Fruit fly (Drosophila melanogaster) whole organism, embryonic: ENCODE measurements around the gene Clk.

ENCODE experiments used
- Ada2b ChIP-seq: fragments of 200-800 bp; sonication (Bioruptor generic); IDR thresholded peaks from 2 replicates; pipeline ENCODE4 v1.3.6; 2022; ENCODE audit warnings: missing biosample characterization, missing genetic modification characterization
- Aef1 ChIP-seq: fragments of 200-800 bp; sonication (Bioruptor generic); IDR thresholded peaks from 3 replicates; pipeline ENCODE4 v1.3.6; 2022; ENCODE audit warnings: missing biosample characterization, missing genetic modification characterization
- Asciz ChIP-seq: fragments of 200-800 bp; sonication (Bioruptor generic); optimal IDR thresholded peaks from 2 replicates; lab custom pipeline; 2017; ENCODE audit warnings: missing biosample characterization, mild to moderate bottlenecking, missing genetic modification characterization, missing genetic modification reagents
- BEAF-32 ChIP-seq: fragments of 200-800 bp; sonication (Bioruptor generic); optimal IDR thresholded peaks from 3 replicates; lab custom pipeline; 2017; ENCODE audit warnings: missing biosample characterization, missing genetic modification characterization, mild to moderate bottlenecking, moderate library complexity, missing genetic modification reagents
- CG1024 ChIP-seq: fragments of 200-800 bp; sonication (Bioruptor generic); IDR thresholded peaks from 2 replicates; pipeline ENCODE4 v1.3.6; 2022; ENCODE audit warnings: missing biosample characterization, missing genetic modification characterization
- CG13296 ChIP-seq: fragments of 200-800 bp; sonication (Bioruptor generic); optimal IDR thresholded peaks from 3 replicates; lab custom pipeline; 2018; ENCODE audit warnings: missing biosample characterization, mild to moderate bottlenecking, missing genetic modification characterization
- CG13775 ChIP-seq: fragments of 200-800 bp; sonication (Bioruptor generic); optimal IDR thresholded peaks from 3 replicates; lab custom pipeline; 2017; ENCODE audit warnings: missing biosample characterization, mild to moderate bottlenecking, missing genetic modification characterization
- CG16779 ChIP-seq: fragments of 200-800 bp; sonication (Bioruptor generic); IDR thresholded peaks from 2 replicates; pipeline ENCODE4 v1.3.6; 2022; ENCODE audit warnings: missing biosample characterization, missing genetic modification characterization
- CG16813 ChIP-seq: fragments of 200-800 bp; sonication (Bioruptor generic); IDR thresholded peaks from 3 replicates; pipeline ENCODE4 v1.3.6; 2022; ENCODE audit warnings: missing biosample characterization, missing genetic modification characterization; ENCODE audit not compliant: partially characterized antibody
- CG17186 ChIP-seq: fragments of 200-800 bp; sonication (Bioruptor generic); optimal IDR thresholded peaks from 3 replicates; lab custom pipeline; 2017; ENCODE audit warnings: missing biosample characterization, missing genetic modification reagents, missing genetic modification characterization
- CG3065 ChIP-seq: fragments of 200-800 bp; sonication (Bioruptor generic); optimal IDR thresholded peaks from 2 replicates; lab custom pipeline; 2016; ENCODE audit warnings: missing biosample characterization, missing genetic modification characterization
- CG32532 ChIP-seq: fragments of 200-800 bp; sonication (Bioruptor generic); IDR thresholded peaks from 2 replicates; pipeline ENCODE4 v1.3.6; 2022; ENCODE audit warnings: missing biosample characterization, missing genetic modification characterization
- CG4328 ChIP-seq: fragments of 200-800 bp; sonication (Bioruptor generic); optimal IDR thresholded peaks from 3 replicates; lab custom pipeline; 2017; ENCODE audit warnings: missing biosample characterization, missing genetic modification reagents, missing genetic modification characterization
- CG4404 ChIP-seq: fragments of 200-800 bp; sonication (Bioruptor generic); IDR thresholded peaks from 2 replicates; pipeline ENCODE4 v1.3.6; 2022; ENCODE audit warnings: missing biosample characterization, missing genetic modification characterization
- CG6175 ChIP-seq: fragments of 200-800 bp; sonication (Bioruptor generic); IDR thresholded peaks from 3 replicates; pipeline ENCODE4 v1.3.6; 2022; ENCODE audit warnings: missing biosample characterization, missing genetic modification characterization
- CG6654 ChIP-seq: fragments of 200-800 bp; sonication (Bioruptor generic); optimal IDR thresholded peaks from 2 replicates; lab custom pipeline; 2017; ENCODE audit warnings: missing biosample characterization, mild to moderate bottlenecking, missing genetic modification characterization
- CG6683 ChIP-seq: fragments of 200-800 bp; sonication (Bioruptor generic); optimal IDR thresholded peaks from 2 replicates; lab custom pipeline; 2017; ENCODE audit warnings: missing biosample characterization, mild to moderate bottlenecking, missing genetic modification characterization, missing genetic modification reagents
- CG6791 ChIP-seq: fragments of 200-800 bp; sonication (Bioruptor generic); IDR thresholded peaks from 3 replicates; pipeline ENCODE4 v1.3.6; 2022; ENCODE audit warnings: missing biosample characterization, missing genetic modification characterization; ENCODE audit not compliant: partially characterized antibody
- CG7372 ChIP-seq: fragments of 200-800 bp; sonication (Bioruptor generic); IDR thresholded peaks from 2 replicates; pipeline ENCODE4 v1.3.6; 2022; ENCODE audit warnings: missing biosample characterization, missing genetic modification characterization
- CG7745 ChIP-seq: fragments of 200-800 bp; sonication (Bioruptor generic); optimal IDR thresholded peaks from 2 replicates; lab custom pipeline; 2018; ENCODE audit warnings: missing biosample characterization, mild to moderate bottlenecking, missing genetic modification characterization, moderate library complexity
- CG8388 ChIP-seq: fragments of 200-800 bp; sonication (Bioruptor generic); optimal IDR thresholded peaks from 2 replicates; lab custom pipeline; 2019; ENCODE audit warnings: missing biosample characterization, mild to moderate bottlenecking, missing genetic modification characterization, moderate library complexity
- CG9437 ChIP-seq: fragments of 200-800 bp; sonication (Bioruptor generic); optimal IDR thresholded peaks from 2 replicates; lab custom pipeline; 2018; ENCODE audit warnings: missing biosample characterization, mild to moderate bottlenecking, missing genetic modification characterization
- CTCF ChIP-seq: fragments of 200-800 bp; sonication (Bioruptor generic); optimal IDR thresholded peaks from 2 replicates; lab custom pipeline; 2017; ENCODE audit warnings: missing biosample characterization, mild to moderate bottlenecking, missing genetic modification characterization, moderate library complexity
- Dbx ChIP-seq: fragments of 200-800 bp; sonication (Bioruptor generic); IDR thresholded peaks from 3 replicates; pipeline ENCODE4 v1.3.6; 2022; ENCODE audit warnings: missing biosample characterization, missing genetic modification characterization
- E2f2 ChIP-seq: fragments of 200-800 bp; sonication (Bioruptor generic); IDR thresholded peaks from 2 replicates; pipeline ENCODE4 v1.3.6; 2022; ENCODE audit warnings: missing biosample characterization, missing genetic modification characterization
- ERR ChIP-seq: fragments of 200-800 bp; sonication (Bioruptor generic); optimal IDR thresholded peaks from 2 replicates; lab custom pipeline; 2016; ENCODE audit warnings: missing biosample characterization, missing genetic modification characterization
- HLHmδ ChIP-seq: fragments of 200-800 bp; sonication (Bioruptor generic); optimal IDR thresholded peaks from 2 replicates; lab custom pipeline; 2018; ENCODE audit warnings: missing biosample characterization, mild to moderate bottlenecking, missing genetic modification characterization, moderate library complexity
- Hsf ChIP-seq: fragments of 200-800 bp; sonication (Bioruptor generic); optimal IDR thresholded peaks from 3 replicates; lab custom pipeline; 2016; ENCODE audit warnings: missing biosample characterization, missing genetic modification characterization
- Max ChIP-seq: fragments of 200-800 bp; sonication (Bioruptor generic); optimal IDR thresholded peaks from 2 replicates; lab custom pipeline; 2016; ENCODE audit warnings: missing biosample characterization, mild to moderate bottlenecking, missing genetic modification characterization
- Med ChIP-seq: fragments of 200-800 bp; sonication (Bioruptor generic); peaks from one replicate; lab custom pipeline; 2016; ENCODE audit warnings: missing biosample characterization, missing genetic modification characterization, mild to moderate bottlenecking, inconsistent platforms, moderate library complexity
- NfI ChIP-seq: fragments of 200-800 bp; sonication (Bioruptor generic); optimal IDR thresholded peaks from 3 replicates; lab custom pipeline; 2018; ENCODE audit warnings: missing biosample characterization, mild to moderate bottlenecking, missing genetic modification characterization, moderate library complexity
- Opbp ChIP-seq: fragments of 200-800 bp; sonication (Bioruptor generic); IDR thresholded peaks from 3 replicates; pipeline ENCODE4 v1.3.6; 2022; ENCODE audit warnings: missing biosample characterization, missing genetic modification characterization; ENCODE audit not compliant: partially characterized antibody
- Sry-δ ChIP-seq: fragments of 200-800 bp; sonication (Bioruptor generic); optimal IDR thresholded peaks from 2 replicates; lab custom pipeline; 2016; ENCODE audit warnings: missing biosample characterization, missing genetic modification characterization
- Taf1 ChIP-seq: fragments of 200-800 bp; sonication (Bioruptor generic); IDR thresholded peaks from 2 replicates; pipeline ENCODE4 v1.3.6; 2022; ENCODE audit warnings: missing biosample characterization, missing genetic modification characterization
- ash1 ChIP-seq: fragments of 200-800 bp; sonication (Bioruptor generic); optimal IDR thresholded peaks from 2 replicates; lab custom pipeline; 2018; ENCODE audit warnings: missing biosample characterization, mild to moderate bottlenecking, missing genetic modification characterization
- croc ChIP-seq: fragments of 200-800 bp; sonication (Bioruptor generic); conservative IDR thresholded peaks from 3 replicates; pipeline ENCODE4 v1.3.6; 2022; ENCODE audit warnings: missing biosample characterization, missing genetic modification characterization
- dati ChIP-seq: fragments of 200-800 bp; sonication (Bioruptor generic); IDR thresholded peaks from 2 replicates; pipeline ENCODE4 v1.3.6; 2022; ENCODE audit warnings: missing biosample characterization, missing genetic modification characterization
- en ChIP-seq: fragments of 200-800 bp; sonication (Bioruptor generic); optimal IDR thresholded peaks from 2 replicates; lab custom pipeline; 2016; ENCODE audit warnings: missing biosample characterization, missing genetic modification characterization
- fru ChIP-seq: fragments of >200 bp; optimal IDR thresholded peaks from 2 replicates; lab custom pipeline; 2017
- grn ChIP-seq: fragments of 200-800 bp; sonication (Bioruptor generic); optimal IDR thresholded peaks from 3 replicates; lab custom pipeline; 2017; ENCODE audit warnings: missing biosample characterization, missing genetic modification characterization
- gsb-n ChIP-seq: fragments of 200-800 bp; sonication (Bioruptor generic); optimal IDR thresholded peaks from 3 replicates; lab custom pipeline; 2018; ENCODE audit warnings: missing biosample characterization, mild to moderate bottlenecking, missing genetic modification characterization
- hbn ChIP-seq: fragments of 200-800 bp; sonication (Bioruptor generic); IDR thresholded peaks from 2 replicates; pipeline ENCODE4 v1.3.6; 2022; ENCODE audit warnings: missing biosample characterization, missing genetic modification characterization; ENCODE audit not compliant: partially characterized antibody
- jing ChIP-seq: fragments of 200-800 bp; sonication (Bioruptor generic); optimal IDR thresholded peaks from 2 replicates; lab custom pipeline; 2018; ENCODE audit warnings: missing biosample characterization, mild to moderate bottlenecking, missing genetic modification characterization
- lab ChIP-seq: fragments of 200-800 bp; sonication (Bioruptor generic); optimal IDR thresholded peaks from 3 replicates; lab custom pipeline; 2017; ENCODE audit warnings: missing biosample characterization, missing genetic modification characterization, mild to moderate bottlenecking, moderate library complexity, missing genetic modification reagents
- lmd ChIP-seq: fragments of 200-800 bp; sonication (Bioruptor generic); IDR thresholded peaks from 2 replicates; pipeline ENCODE4 v1.3.6; 2022; ENCODE audit warnings: missing biosample characterization, missing genetic modification characterization
- luna ChIP-seq: fragments of 200-800 bp; sonication (Bioruptor generic); optimal IDR thresholded peaks from 2 replicates; lab custom pipeline; 2016; ENCODE audit warnings: missing biosample characterization, missing genetic modification characterization
- otp ChIP-seq: fragments of 200-800 bp; sonication (Bioruptor generic); IDR thresholded peaks from 3 replicates; pipeline ENCODE4, ENCODE4 v1.3.6; 2022; ENCODE audit warnings: missing biosample characterization, missing genetic modification characterization
- prd ChIP-seq, 3 experiments: fragments of >200 bp in 2 of 3; fragments of 200-800 bp in 1 of 3; sonication (Bioruptor generic) in 1 of 3; optimal IDR thresholded peaks in 2 of 3; IDR thresholded peaks in 1 of 3; 2 replicates in 2 of 3; 3 replicates in 1 of 3; pipeline versions ENCODE4 v1.3.6 to Lab custom; 2017 to 2022; ENCODE audit warnings: missing biosample characterization in 1 of 3, missing genetic modification characterization in 1 of 3
- repo ChIP-seq: fragments of 200-800 bp; sonication (Bioruptor generic); optimal IDR thresholded peaks from 2 replicates; lab custom pipeline; 2016; ENCODE audit warnings: missing biosample characterization, missing genetic modification characterization
- sim ChIP-seq: fragments of 200-800 bp; sonication (Bioruptor generic); IDR thresholded peaks from 2 replicates; pipeline ENCODE4 v1.3.6; 2022; ENCODE audit warnings: missing biosample characterization, missing genetic modification characterization
- stwl ChIP-seq: fragments of 200-800 bp; sonication (Bioruptor generic); optimal IDR thresholded peaks from 3 replicates; lab custom pipeline; 2018; ENCODE audit warnings: missing biosample characterization, mild to moderate bottlenecking, missing genetic modification characterization, moderate library complexity
- tup ChIP-seq: fragments of 200-800 bp; sonication (Bioruptor generic); optimal IDR thresholded peaks from 2 replicates; lab custom pipeline; 2016; ENCODE audit warnings: missing biosample characterization, mild to moderate bottlenecking, missing genetic modification characterization, moderate library complexity

The Clk gene

DNA sequence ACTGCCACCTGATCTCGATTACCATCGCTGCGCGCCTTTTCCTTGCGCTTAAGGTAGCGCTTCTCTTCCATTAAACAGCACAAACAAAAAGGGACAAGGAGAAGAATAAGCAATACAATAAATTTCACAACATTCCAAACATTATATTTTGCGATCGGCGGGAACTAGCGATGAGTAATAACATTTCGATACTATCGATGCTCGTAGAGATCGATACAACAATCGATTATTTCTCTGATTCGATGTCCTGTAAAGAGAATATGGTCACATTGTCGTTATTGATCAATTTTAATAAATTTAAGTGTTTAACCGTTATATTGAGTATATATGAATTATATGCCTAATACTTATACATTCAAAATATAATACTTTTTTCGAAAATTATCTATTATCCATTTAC lies 49.1 kb downstream of the Clk start, which contains the start of gene CG7457 (continued):
- no peak for TF ChIP-seq CG17186 (GFP tag; lab: Kevin White, UChicago)
- TF ChIP-seq CG6654 (GFP tag; lab: Kevin White, UChicago) = no peak
- TF ChIP-seq tup (GFP tag; lab: Kevin White, UChicago) = no peak
- no peak for TF ChIP-seq CG6683
- peak; percentile 12 for TF ChIP-seq NfI
- no peak for TF ChIP-seq CG7745 (tag; lab: Kevin White, UChicago)
- TF ChIP-seq CG13775 (GFP tag; lab: Kevin White, UChicago) = no peak
- TF ChIP-seq Ada2b (GFP tag; lab: Robert Waterston, UW) = no peak
- TF ChIP-seq en (GFP tag; lab: Kevin White, UChicago) = no peak
- TF ChIP-seq ERR = no peak
- TF ChIP-seq jing (GFP tag; lab: Kevin White, UChicago) = no peak
- no peak for TF ChIP-seq Taf1
- no peak for TF ChIP-seq CG4328 (GFP tag; lab: Kevin White, UChicago)
- no peak for TF ChIP-seq lmd (GFP tag; lab: Robert Waterston, UW)
- no peak for TF ChIP-seq Asciz (GFP tag; lab: Kevin White, UChicago)
- no peak for TF ChIP-seq CG13296 (GFP tag; lab: Kevin White, UChicago)
- TF ChIP-seq stwl (tag; lab: Kevin White, UChicago) = peak; percentile 95
- peak; percentile 70 for TF ChIP-seq E2f2 (GFP tag; lab: Robert Waterston, UW)
- TF ChIP-seq Aef1 (GFP tag; lab: Robert Waterston, UW) = no peak
- peak; percentile 76 for TF ChIP-seq Sry-δ
- no peak for TF ChIP-seq dati (GFP tag; lab: Robert Waterston, UW)
- TF ChIP-seq Dbx = no peak
- TF ChIP-seq CG3065 = no peak
- no peak for TF ChIP-seq HLHmδ (GFP tag; lab: Kevin White, UChicago)
- no peak for TF ChIP-seq CG16779 (GFP tag; lab: Robert Waterston, UW)
- TF ChIP-seq repo (GFP tag; lab: Kevin White, UChicago) = no peak
- TF ChIP-seq CG7372 (GFP tag; lab: Robert Waterston, UW) = no peak
- no peak for TF ChIP-seq Max
- TF ChIP-seq Hsf = no peak
- no peak for TF ChIP-seq CG1024 (GFP tag; lab: Robert Waterston, UW)
- TF ChIP-seq sim (GFP tag; lab: Robert Waterston, UW) = no peak
- TF ChIP-seq CTCF = no peak
- no peak for TF ChIP-seq croc (GFP tag; lab: Robert Waterston, UW)
- no peak for TF ChIP-seq prd (optimal IDR thresholded peaks at IDR 0.05; lab: Kevin White, UChicago)
- TF ChIP-seq prd (GFP tag; IDR thresholded peaks at IDR 0.05; lab: Robert Waterston, UW) = no peak
- no peak for TF ChIP-seq Med (GFP tag; lab: Kevin White, UChicago)
- TF ChIP-seq CG6175 (GFP tag; lab: Robert Waterston, UW) = no peak
- peak; percentile 93 for TF ChIP-seq hbn (GFP tag; lab: Robert Waterston, UW)
- peak; percentile 97 for TF ChIP-seq Opbp
- no peak for TF ChIP-seq luna (GFP tag; lab: Kevin White, UChicago)
- TF ChIP-seq CG4404 (GFP tag; lab: Robert Waterston, UW) = no peak
- no peak for TF ChIP-seq grn
- no peak for TF ChIP-seq CG32532 (GFP tag; lab: Robert Waterston, UW)
- no peak for TF ChIP-seq otp (GFP tag; lab: Robert Waterston, UW)
- TF ChIP-seq lab (GFP tag; lab: Kevin White, UChicago) = no peak
- no peak for TF ChIP-seq fru (lab: Kevin White, UChicago)
- TF ChIP-seq CG16813 (GFP tag; lab: Robert Waterston, UW) = peak; percentile 95
- peak; percentile 97 for TF ChIP-seq CG6791 (GFP tag; lab: Robert Waterston, UW)
- no peak for TF ChIP-seq CG9437 (GFP tag; lab: Kevin White, UChicago)
- peak; percentile 90 for TF ChIP-seq BEAF-32 (GFP tag; lab: Kevin White, UChicago)
- TF ChIP-seq ash1 (GFP tag; lab: Kevin White, UChicago) = no peak
- TF ChIP-seq gsb-n (tag; lab: Kevin White, UChicago) = no peak
- TF ChIP-seq CG8388 = no peak
